Fruit fly (Drosophila melanogaster): Measurements from ENCODE around the gene CG14606.

dm6 chr3R:7200670-7201069, 16.2 kb downstream of the CG14606 start, which contains the start of gene CG14609:
- TF ChIP-seq CG7101 (tag; optimal IDR thresholded peaks at IDR 0.05), result no peak
- no peak for TF ChIP-seq Clk (GFP tag; optimal IDR thresholded peaks at IDR 0.05)
- TF ChIP-seq Crg-1 (GFP tag; optimal IDR thresholded peaks at IDR 0.05), result no peak
- TF ChIP-seq CG1620 (GFP tag; optimal IDR thresholded peaks at IDR 0.05), result no peak
- TF ChIP-seq CG12768 (GFP tag; optimal IDR thresholded peaks at IDR 0.05), result no peak

Data from whole organism, adult.